Fruit fly (Drosophila melanogaster): ENCODE results near the gene CG11768.

The CG11768 gene

dm6 chr3R:8712722-8713131 is 55.3 kb downstream of the CG11768 start, which contains the start of gene CG8112:
Gene CG8112, plus strand, starts transcription at chr3R:8712933.
- peak; percentile 19 for TF ChIP-seq dmrt93B (GFP tag; optimal IDR thresholded peaks at IDR 0.05)
- TF ChIP-seq rgr (GFP tag; optimal IDR thresholded peaks at IDR 0.05) = peak; percentile 33
- no peak for TF ChIP-seq dsf (GFP tag; optimal IDR thresholded peaks at IDR 0.05; ENCODE audit: borderline replicate concordance)
- TF ChIP-seq Myc (optimal IDR thresholded peaks at IDR 0.05) = no peak
- no peak for TF ChIP-seq CG32264 (GFP tag; optimal IDR thresholded peaks at IDR 0.05)
- no peak for TF ChIP-seq GATAd (GFP tag; optimal IDR thresholded peaks at IDR 0.05)
- peak; percentile 21 for TF ChIP-seq sage (GFP tag; optimal IDR thresholded peaks at IDR 0.05)
- TF ChIP-seq Hr78 (GFP tag; optimal IDR thresholded peaks at IDR 0.05) = no peak
- no peak for TF ChIP-seq Jra (GFP tag; optimal IDR thresholded peaks at IDR 0.05)
- TF ChIP-seq usp (GFP tag; optimal IDR thresholded peaks at IDR 0.05) = no peak
- peak; percentile 9 for TF ChIP-seq fru (GFP tag; optimal IDR thresholded peaks at IDR 0.05)
- peak; percentile 52 for TF ChIP-seq Sp1 (GFP tag; optimal IDR thresholded peaks at IDR 0.05)
- peak; percentile 5 for TF ChIP-seq Dif (GFP tag; optimal IDR thresholded peaks at IDR 0.05; ENCODE audit: partially characterized antibody)
- peak; percentile 49 for TF ChIP-seq psq (GFP tag; optimal IDR thresholded peaks at IDR 0.05)
- TF ChIP-seq Mio (GFP tag; optimal IDR thresholded peaks at IDR 0.05) = no peak
- peak; percentile 39 for TF ChIP-seq HLH106 (tag; optimal IDR thresholded peaks at IDR 0.05)
- TF ChIP-seq tai (GFP tag; optimal IDR thresholded peaks at IDR 0.05) = no peak
- no peak for TF ChIP-seq Rel (GFP tag; optimal IDR thresholded peaks at IDR 0.05)
- TF ChIP-seq Rel (tag; optimal IDR thresholded peaks at IDR 0.05) = peak; percentile 9
- TF ChIP-seq foxo (GFP tag; optimal IDR thresholded peaks at IDR 0.05) = peak in 1 of 2 experiments; percentile 42

dm6 chr3R:8711890-8712449 is 56.0 kb downstream of the CG11768 start:
- no peak for TF ChIP-seq pan (optimal IDR thresholded peaks at IDR 0.05)
- no peak for TF ChIP-seq N (GFP tag; optimal IDR thresholded peaks at IDR 0.05)
- TF ChIP-seq Dif (GFP tag; optimal IDR thresholded peaks at IDR 0.05; ENCODE audit: partially characterized antibody) = peak; percentile 11
- TF ChIP-seq OdsH (GFP tag; optimal IDR thresholded peaks at IDR 0.05) = no peak
- TF ChIP-seq Hr83 (GFP tag; optimal IDR thresholded peaks at IDR 0.05; ENCODE audit: poor library complexity, severe bottlenecking) = peak; percentile 4
- TF ChIP-seq brk (GFP tag; optimal IDR thresholded peaks at IDR 0.05) = no peak
- TF ChIP-seq tai (GFP tag; optimal IDR thresholded peaks at IDR 0.05) = no peak
- TF ChIP-seq usp (GFP tag; optimal IDR thresholded peaks at IDR 0.05) = no peak
- TF ChIP-seq Hnf4 (GFP tag; optimal IDR thresholded peaks at IDR 0.05) = no peak
- no peak for TF ChIP-seq sv (GFP tag; optimal IDR thresholded peaks at IDR 0.05)
- TF ChIP-seq rgr (GFP tag; optimal IDR thresholded peaks at IDR 0.05) = no peak
- no peak for TF ChIP-seq Hr78 (GFP tag; optimal IDR thresholded peaks at IDR 0.05)
- TF ChIP-seq dl (GFP tag; optimal IDR thresholded peaks at IDR 0.05; ENCODE audit: insufficient read depth in 1 of 2, partially characterized antibody in 2 of 2) = no peak

dm6 chr3R:8707166-8707565 is 60.8 kb downstream of the CG11768 start:
- TF ChIP-seq h (GFP tag; optimal IDR thresholded peaks at IDR 0.05) = no peak
- no peak for TF ChIP-seq GATAd (GFP tag; optimal IDR thresholded peaks at IDR 0.05)
- no peak for TF ChIP-seq Dif (GFP tag; optimal IDR thresholded peaks at IDR 0.05; ENCODE audit: partially characterized antibody)
- no peak for TF ChIP-seq CG32264 (GFP tag; optimal IDR thresholded peaks at IDR 0.05)
- TF ChIP-seq dsf (GFP tag; optimal IDR thresholded peaks at IDR 0.05; ENCODE audit: borderline replicate concordance) = no peak
- TF ChIP-seq sage (GFP tag; optimal IDR thresholded peaks at IDR 0.05) = no peak
- TF ChIP-seq Dfd (GFP tag; optimal IDR thresholded peaks at IDR 0.05) = no peak
- TF ChIP-seq OdsH (GFP tag; optimal IDR thresholded peaks at IDR 0.05) = no peak
- TF ChIP-seq dl (GFP tag; optimal IDR thresholded peaks at IDR 0.05; ENCODE audit: insufficient read depth in 1 of 2, partially characterized antibody in 2 of 2) = no peak
- TF ChIP-seq ey (GFP tag; optimal IDR thresholded peaks at IDR 0.05) = no peak
- TF ChIP-seq Hr78 (GFP tag; optimal IDR thresholded peaks at IDR 0.05) = no peak
- TF ChIP-seq sv (GFP tag; optimal IDR thresholded peaks at IDR 0.05) = no peak
- no peak for TF ChIP-seq fru (GFP tag; optimal IDR thresholded peaks at IDR 0.05)
- no peak for TF ChIP-seq jim (GFP tag; optimal IDR thresholded peaks at IDR 0.05)
- no peak for TF ChIP-seq CG9705 (GFP tag; optimal IDR thresholded peaks at IDR 0.05)

Data from whole organism, wandering third instar larva.